Fruit fly (Drosophila melanogaster) whole organism: ENCODE measurements around the gene CG10038.

Experiments
- CG8478 ChIP-seq: fragments of >200 bp; optimal IDR thresholded peaks from 2 replicates; lab custom pipeline; 2018; ENCODE audit warnings: inconsistent platforms
- EcR ChIP-seq, 2 experiments: fragments of >200 bp; optimal IDR thresholded peaks; 2 replicates each; lab custom pipeline; 2017; ENCODE audit warnings: missing biosample characterization in 2 of 2, missing genetic modification characterization in 2 of 2, missing genetic modification reagents in 2 of 2
- pan ChIP-seq: fragments of >200 bp; optimal IDR thresholded peaks from 2 replicates; lab custom pipeline; 2017
- psq ChIP-seq: fragments of >200 bp; optimal IDR thresholded peaks from 2 replicates; lab custom pipeline; 2017

DNA sequence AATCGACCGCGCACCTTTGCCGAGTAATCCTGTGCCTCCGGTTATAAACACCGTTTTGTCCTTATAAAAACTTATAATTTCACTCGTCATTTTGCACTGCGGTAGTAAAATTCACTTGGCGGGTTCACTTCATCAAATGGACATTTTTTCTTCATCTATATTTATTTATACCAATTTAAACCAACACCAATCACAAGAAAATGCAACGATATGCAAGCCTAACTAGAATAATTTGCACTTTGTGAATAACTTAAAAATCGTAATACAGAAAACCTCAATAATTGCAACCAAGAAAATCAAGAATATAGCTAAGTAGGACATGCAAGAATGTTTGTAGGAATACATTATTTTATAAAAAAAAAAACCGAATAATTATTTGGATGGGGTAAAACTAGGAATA is 45.4 kb upstream of the CG10038 start, which contains the start of the genes CG10096 and CG10097:
- TF ChIP-seq psq (no peak), EcR (GFP tag; optimal IDR thresholded peaks at IDR 0.05; lab: Kevin White, UChicago) (no peak), CG8478 (lab: Kevin White, UChicago) (no peak), pan (lab: Kevin White, UChicago) (no peak)
